Fruit fly (Drosophila melanogaster): ENCODE measurements around the gene naz.

naz gene

DNA sequence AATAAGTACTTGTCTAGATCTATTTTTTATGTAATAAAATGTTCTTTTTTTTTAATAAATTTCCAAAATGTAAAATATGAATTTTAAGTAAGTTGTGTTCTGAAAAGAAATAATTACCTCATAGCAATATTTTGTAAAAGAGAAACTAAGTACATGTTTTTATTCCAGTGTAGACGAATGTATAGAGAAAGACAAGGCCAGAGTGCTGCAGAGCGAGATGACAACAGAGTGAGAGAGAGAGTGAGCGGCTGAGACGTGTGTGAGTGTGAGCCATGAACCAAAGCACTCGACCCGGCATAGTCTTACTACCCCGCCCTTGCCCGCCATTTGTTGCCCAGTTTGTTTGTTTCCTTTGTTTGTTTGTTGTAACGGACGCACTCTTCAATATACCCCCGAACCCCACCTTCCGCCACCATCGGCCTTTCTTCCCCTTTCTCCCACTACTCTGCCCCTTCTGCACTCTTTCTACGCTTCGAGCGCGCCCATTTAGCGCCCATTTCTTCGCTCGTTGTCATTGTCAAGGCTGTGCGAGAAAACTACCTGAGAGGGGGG, 17.3 kb downstream of the naz start (continued):
- TF ChIP-seq vfl (GFP tag; optimal IDR thresholded peaks at IDR 0.05): no peak
- TF ChIP-seq eyg (GFP tag; optimal IDR thresholded peaks at IDR 0.05): peak; percentile 26
- TF ChIP-seq bigmax (GFP tag; optimal IDR thresholded peaks at IDR 0.05): peak; percentile 16
- TF ChIP-seq Aef1 (GFP tag; IDR thresholded peaks at IDR 0.05): 0 out of 3 replicates have a peak, but pooled peaks have one; percentile 36
- TF ChIP-seq CG1024 (GFP tag; IDR thresholded peaks at IDR 0.05): no peak
- no peak for TF ChIP-seq Sry-δ (GFP tag; optimal IDR thresholded peaks at IDR 0.05)
- TF ChIP-seq CG12659 (GFP tag; optimal IDR thresholded peaks at IDR 0.05): peak; percentile 49
- no peak for TF ChIP-seq BEAF-32 (GFP tag; optimal IDR thresholded peaks at IDR 0.05)
- TF ChIP-seq CG14667 (GFP tag; IDR thresholded peaks at IDR 0.05): no peak
- TF ChIP-seq Med (GFP tag): peak; percentile 91
- peak; percentile 76 for TF ChIP-seq CG5180 (GFP tag; optimal IDR thresholded peaks at IDR 0.05)
- no peak for TF ChIP-seq CG10462 (GFP tag; optimal IDR thresholded peaks at IDR 0.05)
- peak; percentile 54 for TF ChIP-seq CG4707 (GFP tag; optimal IDR thresholded peaks at IDR 0.05)
- TF ChIP-seq Sox102F (GFP tag; optimal IDR thresholded peaks at IDR 0.05): peak; percentile 58
- TF ChIP-seq Fer1 (GFP tag; optimal IDR thresholded peaks at IDR 0.05): peak; percentile 59
- TF ChIP-seq sna (GFP tag; IDR thresholded peaks at IDR 0.05; ENCODE audit: partially characterized antibody): no peak
- TF ChIP-seq Hmx (GFP tag; optimal IDR thresholded peaks at IDR 0.05): no peak
- peak; percentile 70 for TF ChIP-seq CG2712 (tag; optimal IDR thresholded peaks at IDR 0.05)
- TF ChIP-seq Bdp1 (GFP tag; optimal IDR thresholded peaks at IDR 0.05): no peak
- TF ChIP-seq mam (GFP tag; optimal IDR thresholded peaks at IDR 0.05): no peak
- TF ChIP-seq CG6254 (GFP tag; optimal IDR thresholded peaks at IDR 0.05): peak; percentile 54
- peak; percentile 29; the same call in 1 of the 2 replicates for TF ChIP-seq CG8765 (GFP tag; IDR thresholded peaks at IDR 0.05)
- TF ChIP-seq gfzf (GFP tag; optimal IDR thresholded peaks at IDR 0.05): no peak
- TF ChIP-seq her (GFP tag; optimal IDR thresholded peaks at IDR 0.05): peak; percentile 47
- peak; percentile 2 for TF ChIP-seq CHES-1-like (GFP tag; optimal IDR thresholded peaks at IDR 0.05)
- TF ChIP-seq HHEX (GFP tag; optimal IDR thresholded peaks at IDR 0.05): peak; percentile 64
- TF ChIP-seq h (optimal IDR thresholded peaks at IDR 0.05): no peak
- no peak for TF ChIP-seq NK7.1 (GFP tag; optimal IDR thresholded peaks at IDR 0.05)
- peak; percentile 60; the same call in 1 of the 2 replicates for TF ChIP-seq Adf1 (GFP tag; IDR thresholded peaks at IDR 0.05)
- TF ChIP-seq Tbp (GFP tag; optimal IDR thresholded peaks at IDR 0.05): no peak
- no peak for TF ChIP-seq Neu2 (GFP tag; optimal IDR thresholded peaks at IDR 0.05; ENCODE audit: borderline replicate concordance)
- peak; percentile 77 for TF ChIP-seq Asciz (GFP tag; optimal IDR thresholded peaks at IDR 0.05)
- TF ChIP-seq CG3995 (GFP tag; optimal IDR thresholded peaks at IDR 0.05): no peak
- no peak for TF ChIP-seq pzg (GFP tag; optimal IDR thresholded peaks at IDR 0.05)
- TF ChIP-seq CG4820 (GFP tag; optimal IDR thresholded peaks at IDR 0.05): peak; percentile 18
- no peak for TF ChIP-seq Fer3 (tag; optimal IDR thresholded peaks at IDR 0.05)
- peak in 1 of 2 experiments; percentile 76 for TF ChIP-seq Hr51 (GFP tag; optimal IDR thresholded peaks at IDR 0.05)
- TF ChIP-seq danr (GFP tag; IDR thresholded peaks at IDR 0.05): no peak
- no peak for TF ChIP-seq lilli (GFP tag; optimal IDR thresholded peaks at IDR 0.05)
- TF ChIP-seq zen (tag; optimal IDR thresholded peaks at IDR 0.05): no peak
- peak; percentile 63 for TF ChIP-seq onecut (GFP tag; IDR thresholded peaks at IDR 0.05)
- TF ChIP-seq crol (GFP tag; IDR thresholded peaks at IDR 0.05): peak; percentile 100
- no peak for TF ChIP-seq CTCF (GFP tag; optimal IDR thresholded peaks at IDR 0.05)
- TF ChIP-seq Mad (GFP tag; optimal IDR thresholded peaks at IDR 0.05): no peak
- peak; percentile 62 for TF ChIP-seq tio (GFP tag; optimal IDR thresholded peaks at IDR 0.05)
- no peak for TF ChIP-seq CG11696 (GFP tag; IDR thresholded peaks at IDR 0.05)
- TF ChIP-seq CG13424 (tag; optimal IDR thresholded peaks at IDR 0.05): peak; percentile 71
- peak; percentile 53; the same call in 1 of the 2 replicates for TF ChIP-seq bbx (GFP tag; IDR thresholded peaks at IDR 0.05; ENCODE audit: partially characterized antibody)
- TF ChIP-seq lab (GFP tag; optimal IDR thresholded peaks at IDR 0.05): peak; percentile 78
- peak; percentile 27 for TF ChIP-seq PHDP (tag; optimal IDR thresholded peaks at IDR 0.05)
- TF ChIP-seq sisA (GFP tag; IDR thresholded peaks at IDR 0.05): 0 out of 2 replicates have a peak, but pooled peaks have one; percentile 9

All from whole organism, embryonic.